Fruit fly (Drosophila melanogaster) whole organism, embryonic: Measurements from ENCODE around the gene CG5071.

ENCODE experiments used
- Adf1 ChIP-seq: fragments of 200-800 bp; sonication (Bioruptor generic); IDR thresholded peaks from 2 replicates; pipeline ENCODE4 v1.3.6; 2022; ENCODE audit warnings: missing biosample characterization, missing genetic modification characterization
- Atf3 ChIP-seq: fragments of 200-800 bp; sonication (Bioruptor generic); optimal IDR thresholded peaks from 3 replicates; lab custom pipeline; 2016; ENCODE audit warnings: missing biosample characterization, missing genetic modification characterization
- B-H1 ChIP-seq: fragments of 200-800 bp; sonication (Bioruptor generic); IDR thresholded peaks from 3 replicates; pipeline ENCODE4 v1.3.6; 2022; ENCODE audit warnings: missing biosample characterization, missing genetic modification characterization
- CG10147 ChIP-seq: fragments of 200-800 bp; sonication (Bioruptor generic); optimal IDR thresholded peaks from 2 replicates; lab custom pipeline; 2019; ENCODE audit warnings: missing biosample characterization, mild to moderate bottlenecking, missing genetic modification characterization, moderate library complexity
- CG13424 ChIP-seq: fragments of 200-800 bp; sonication (Bioruptor generic); optimal IDR thresholded peaks from 2 replicates; lab custom pipeline; 2019; ENCODE audit warnings: missing biosample characterization, mild to moderate bottlenecking, missing genetic modification characterization, moderate library complexity
- CG14050 ChIP-seq: fragments of 200-800 bp; sonication (Bioruptor generic); IDR thresholded peaks from 3 replicates; pipeline ENCODE4 v1.3.6; 2022; ENCODE audit warnings: missing biosample characterization, missing genetic modification characterization
- CG16815 ChIP-seq: fragments of 200-800 bp; sonication (Bioruptor generic); optimal IDR thresholded peaks from 3 replicates; lab custom pipeline; 2017; ENCODE audit warnings: missing biosample characterization, mild to moderate bottlenecking, missing genetic modification characterization
- CG2889 ChIP-seq: fragments of 200-800 bp; sonication (Bioruptor generic); IDR thresholded peaks from 3 replicates; pipeline ENCODE4 v1.3.6; 2022; ENCODE audit warnings: missing biosample characterization, missing genetic modification characterization
- CG3065 ChIP-seq: fragments of 200-800 bp; sonication (Bioruptor generic); optimal IDR thresholded peaks from 2 replicates; lab custom pipeline; 2016; ENCODE audit warnings: missing biosample characterization, missing genetic modification characterization
- CG31224 ChIP-seq: fragments of 200-800 bp; sonication (Bioruptor generic); IDR thresholded peaks from 2 replicates; pipeline ENCODE4 v1.3.6; 2022; ENCODE audit warnings: missing biosample characterization, missing genetic modification characterization
- CG34376 ChIP-seq: fragments of 200-800 bp; sonication (Bioruptor generic); optimal IDR thresholded peaks from 2 replicates; lab custom pipeline; 2018; ENCODE audit warnings: missing biosample characterization, mild to moderate bottlenecking, missing genetic modification characterization
- CG3838 ChIP-seq: fragments of 200-800 bp; sonication (Bioruptor generic); optimal IDR thresholded peaks from 3 replicates; lab custom pipeline; 2016; ENCODE audit warnings: missing biosample characterization, missing genetic modification characterization
- CG4328 ChIP-seq: fragments of 200-800 bp; sonication (Bioruptor generic); optimal IDR thresholded peaks from 3 replicates; lab custom pipeline; 2017; ENCODE audit warnings: missing biosample characterization, missing genetic modification reagents, missing genetic modification characterization
- CG4730 ChIP-seq: fragments of 200-800 bp; sonication (Bioruptor generic); IDR thresholded peaks from 2 replicates; pipeline ENCODE4 v1.3.6; 2022; ENCODE audit warnings: missing biosample characterization, missing genetic modification characterization
- CG5180 ChIP-seq: fragments of 200-800 bp; sonication (Bioruptor generic); optimal IDR thresholded peaks from 3 replicates; lab custom pipeline; 2017; ENCODE audit warnings: missing biosample characterization, missing genetic modification characterization, mild to moderate bottlenecking, moderate library complexity, missing genetic modification reagents
- CG6272 ChIP-seq: fragments of 200-800 bp; sonication (Bioruptor generic); IDR thresholded peaks from 2 replicates; pipeline ENCODE4 v1.3.6; 2022; ENCODE audit warnings: missing biosample characterization, missing genetic modification characterization
- CG7357 ChIP-seq: fragments of 200-800 bp; sonication (Bioruptor generic); IDR thresholded peaks from 3 replicates; pipeline ENCODE4 v1.3.6; 2022; ENCODE audit warnings: missing biosample characterization, missing genetic modification characterization
- CG8388 ChIP-seq: fragments of 200-800 bp; sonication (Bioruptor generic); optimal IDR thresholded peaks from 2 replicates; lab custom pipeline; 2019; ENCODE audit warnings: missing biosample characterization, mild to moderate bottlenecking, missing genetic modification characterization, moderate library complexity
- CG8924 ChIP-seq: fragments of 200-800 bp; optimal IDR thresholded peaks from 3 replicates; lab custom pipeline; 2019; ENCODE audit warnings: missing biosample characterization, mild to moderate bottlenecking, missing genetic modification characterization, moderate library complexity
- CG9437 ChIP-seq: fragments of 200-800 bp; sonication (Bioruptor generic); optimal IDR thresholded peaks from 2 replicates; lab custom pipeline; 2018; ENCODE audit warnings: missing biosample characterization, mild to moderate bottlenecking, missing genetic modification characterization
- CG9932 ChIP-seq: fragments of 200-800 bp; sonication (Bioruptor generic); IDR thresholded peaks from 2 replicates; pipeline ENCODE4 v1.3.6; 2022; ENCODE audit warnings: missing biosample characterization, missing genetic modification characterization
- Dfd ChIP-seq, 2 experiments: fragments of >200 bp; optimal IDR thresholded peaks; 2 replicates each; lab custom pipeline; 2017; ENCODE audit warnings: missing biosample characterization in 2 of 2, missing genetic modification characterization in 2 of 2
- ERR ChIP-seq: fragments of 200-800 bp; sonication (Bioruptor generic); optimal IDR thresholded peaks from 2 replicates; lab custom pipeline; 2016; ENCODE audit warnings: missing biosample characterization, missing genetic modification characterization
- Eip74EF ChIP-seq, 2 experiments: fragments of 200-800 bp in 1 of 2; fragments of >200 bp in 1 of 2; sonication (Bioruptor generic) in 1 of 2; optimal IDR thresholded peaks; 2 replicates each; lab custom pipeline; 2017 to 2019; ENCODE audit warnings: missing biosample characterization in 2 of 2, missing genetic modification characterization in 2 of 2, mild to moderate bottlenecking in 1 of 2, moderate library complexity in 1 of 2
- Jarid2 ChIP-seq: fragments of 200-800 bp; sonication (Bioruptor generic); optimal IDR thresholded peaks from 3 replicates; lab custom pipeline; 2017; ENCODE audit warnings: mild to moderate bottlenecking, missing biosample characterization, missing genetic modification reagents, missing genetic modification characterization
- Nf-YB ChIP-seq: fragments of 200-800 bp; sonication (Bioruptor generic); optimal IDR thresholded peaks from 3 replicates; lab custom pipeline; 2019; ENCODE audit warnings: missing biosample characterization, mild to moderate bottlenecking, missing genetic modification characterization, moderate library complexity
- Tbp ChIP-seq: fragments of >200 bp; optimal IDR thresholded peaks from 2 replicates; lab custom pipeline; 2018; ENCODE audit warnings: missing biosample characterization, missing genetic modification characterization
- abd-A ChIP-seq: fragments of 200-800 bp; sonication (Bioruptor generic); optimal IDR thresholded peaks from 3 replicates; lab custom pipeline; 2019; ENCODE audit warnings: missing biosample characterization, mild to moderate bottlenecking, missing genetic modification characterization, moderate library complexity
- bab2 ChIP-seq: fragments of 200-800 bp; sonication (Bioruptor generic); optimal IDR thresholded peaks from 2 replicates; lab custom pipeline; 2016; ENCODE audit warnings: missing biosample characterization, missing genetic modification characterization
- cg ChIP-seq: fragments of 200-800 bp; sonication (Bioruptor generic); optimal IDR thresholded peaks from 3 replicates; lab custom pipeline; 2019; ENCODE audit warnings: missing biosample characterization, mild to moderate bottlenecking, missing genetic modification characterization, moderate library complexity
- chinmo ChIP-seq: fragments of 200-800 bp; sonication (Bioruptor generic); IDR thresholded peaks from 4 replicates; pipeline ENCODE4 v1.3.6; 2022; ENCODE audit warnings: missing biosample characterization, missing genetic modification characterization; ENCODE audit not compliant: partially characterized antibody
- ci ChIP-seq: fragments of 200-800 bp; sonication (Bioruptor generic); IDR thresholded peaks from 3 replicates; pipeline ENCODE4 v1.3.6; 2022; ENCODE audit warnings: missing biosample characterization, missing genetic modification characterization
- ewg ChIP-seq: fragments of 200-800 bp; sonication (Bioruptor generic); optimal IDR thresholded peaks from 3 replicates; lab custom pipeline; 2017; ENCODE audit warnings: mild to moderate bottlenecking, missing biosample characterization, missing genetic modification reagents, missing genetic modification characterization
- gcm ChIP-seq: fragments of 200-800 bp; sonication (Bioruptor generic); optimal IDR thresholded peaks from 2 replicates; lab custom pipeline; 2019; ENCODE audit warnings: missing biosample characterization, mild to moderate bottlenecking, missing genetic modification characterization, moderate library complexity
- gem ChIP-seq: fragments of 200-800 bp; sonication (Bioruptor generic); optimal IDR thresholded peaks from 2 replicates; lab custom pipeline; 2019; ENCODE audit warnings: missing biosample characterization, mild to moderate bottlenecking, missing genetic modification characterization, moderate library complexity
- gfzf ChIP-seq: fragments of 200-800 bp; sonication (Bioruptor generic); optimal IDR thresholded peaks from 2 replicates; lab custom pipeline; 2016; ENCODE audit warnings: missing biosample characterization, mild to moderate bottlenecking, missing genetic modification characterization, moderate library complexity
- h ChIP-seq: fragments of >200 bp; optimal IDR thresholded peaks from 2 replicates; lab custom pipeline; 2017
- hbn ChIP-seq: fragments of 200-800 bp; sonication (Bioruptor generic); IDR thresholded peaks from 2 replicates; pipeline ENCODE4 v1.3.6; 2022; ENCODE audit warnings: missing biosample characterization, missing genetic modification characterization; ENCODE audit not compliant: partially characterized antibody
- hth ChIP-seq: fragments of >200 bp; optimal IDR thresholded peaks from 2 replicates; lab custom pipeline; 2017; ENCODE audit warnings: inconsistent platforms
- inv ChIP-seq: fragments of 200-800 bp; sonication (Bioruptor generic); IDR thresholded peaks from 2 replicates; pipeline ENCODE4 v1.3.6; 2022; ENCODE audit warnings: missing biosample characterization, missing genetic modification characterization; ENCODE audit not compliant: partially characterized antibody
- ken ChIP-seq: fragments of 200-800 bp; sonication (Bioruptor generic); IDR thresholded peaks from 3 replicates; pipeline ENCODE4 v1.3.6; 2022; ENCODE audit warnings: missing biosample characterization, missing genetic modification characterization
- knrl ChIP-seq: fragments of 200-800 bp; sonication (Bioruptor generic); IDR thresholded peaks from 3 replicates; pipeline ENCODE4 v1.3.6; 2022; ENCODE audit warnings: missing biosample characterization, missing genetic modification characterization; ENCODE audit not compliant: partially characterized antibody
- lmd ChIP-seq: fragments of 200-800 bp; sonication (Bioruptor generic); IDR thresholded peaks from 2 replicates; pipeline ENCODE4 v1.3.6; 2022; ENCODE audit warnings: missing biosample characterization, missing genetic modification characterization
- luna ChIP-seq: fragments of 200-800 bp; sonication (Bioruptor generic); optimal IDR thresholded peaks from 2 replicates; lab custom pipeline; 2016; ENCODE audit warnings: missing biosample characterization, missing genetic modification characterization
- onecut ChIP-seq: fragments of 200-800 bp; sonication (Bioruptor generic); IDR thresholded peaks from 2 replicates; pipeline ENCODE4 v1.3.6; 2022; ENCODE audit warnings: missing biosample characterization, missing genetic modification characterization
- pb ChIP-seq: fragments of 200-800 bp; sonication (Bioruptor generic); optimal IDR thresholded peaks from 3 replicates; lab custom pipeline; 2016; ENCODE audit warnings: missing biosample characterization, missing genetic modification characterization
- pfk ChIP-seq: fragments of 200-800 bp; sonication (Bioruptor generic); optimal IDR thresholded peaks from 2 replicates; lab custom pipeline; 2018; ENCODE audit warnings: missing biosample characterization, mild to moderate bottlenecking, missing genetic modification characterization, moderate library complexity
- slbo ChIP-seq: fragments of 200-800 bp; sonication (Bioruptor generic); IDR thresholded peaks from 2 replicates; pipeline ENCODE4 v1.3.6; 2022; ENCODE audit warnings: missing biosample characterization, missing genetic modification characterization
- sqz ChIP-seq: fragments of 200-800 bp; sonication (Bioruptor generic); optimal IDR thresholded peaks from 3 replicates; lab custom pipeline; 2018; ENCODE audit warnings: missing biosample characterization, mild to moderate bottlenecking, missing genetic modification characterization
- tx ChIP-seq: fragments of 200-800 bp; sonication (Bioruptor generic); optimal IDR thresholded peaks from 2 replicates; lab custom pipeline; 2016; ENCODE audit warnings: missing biosample characterization, missing genetic modification characterization
- vfl ChIP-seq: fragments of 200-800 bp; sonication (Bioruptor generic); optimal IDR thresholded peaks from 2 replicates; lab custom pipeline; 2016; ENCODE audit warnings: missing biosample characterization, missing genetic modification characterization
- vvl ChIP-seq: fragments of 200-800 bp; sonication (Bioruptor generic); IDR thresholded peaks from 2 replicates; pipeline ENCODE4 v1.3.6; 2022; ENCODE audit warnings: missing biosample characterization, missing genetic modification characterization

The CG5071 gene

DNA sequence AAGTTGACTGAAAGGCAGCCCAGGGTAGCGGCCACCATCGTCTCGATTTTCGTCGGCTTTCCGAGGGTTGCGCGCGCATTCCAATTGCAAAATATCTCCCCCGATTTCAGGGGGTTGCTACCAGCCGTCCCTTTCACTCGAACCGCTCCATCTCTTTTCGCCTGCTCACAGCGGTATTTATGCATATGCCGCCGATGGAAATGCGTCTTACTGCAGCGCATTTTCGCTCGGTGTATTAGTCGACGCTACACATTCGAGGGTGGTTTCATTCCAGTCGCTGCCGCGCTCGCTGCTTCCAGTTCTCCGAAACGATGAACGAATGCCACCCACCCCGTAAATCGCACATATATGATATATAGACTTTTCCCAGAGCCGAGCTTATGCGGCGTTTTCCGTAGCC lies 29.0 kb upstream of the CG5071 start (continued):
- TF ChIP-seq gfzf (GFP tag; lab: Kevin White, UChicago) (no peak), ken (GFP tag; lab: Robert Waterston, UW) (no peak), CG9437 (GFP tag; lab: Kevin White, UChicago) (no peak), Jarid2 (GFP tag; lab: Kevin White, UChicago) (no peak), vvl (GFP tag; lab: Robert Waterston, UW) (no peak), hth (no peak), gem (tag; lab: Kevin White, UChicago) (no peak), CG9932 (0 out of 2 replicates have a peak, but pooled peaks have one; percentile 40), tx (GFP tag; lab: Kevin White, UChicago) (no peak), gcm (GFP tag; lab: Kevin White, UChicago) (no peak), knrl (0 out of 3 replicates have a peak, but pooled peaks have one; percentile 18), CG7357 (no peak), ci (0 out of 3 replicates have a peak, but pooled peaks have one; percentile 28), sqz (GFP tag; lab: Kevin White, UChicago) (no peak), slbo (GFP tag; lab: Robert Waterston, UW) (0 out of 2 replicates have a peak, but pooled peaks have one; percentile 13), h (lab: Kevin White, UChicago) (no peak), CG8388 (GFP tag; lab: Kevin White, UChicago) (no peak), Adf1 (GFP tag; lab: Robert Waterston, UW) (peak; percentile 53; the same call in 1 of the 2 replicates), CG6272 (GFP tag; lab: Robert Waterston, UW) (no peak), B-H1 (GFP tag; lab: Robert Waterston, UW) (no peak), CG10147 (GFP tag; lab: Kevin White, UChicago) (no peak), hbn (no peak), chinmo (GFP tag; lab: Robert Waterston, UW) (peak; percentile 78; the same call in 1 of the 4 replicates), Tbp (GFP tag; lab: Kevin White, UChicago) (no peak), CG14050 (GFP tag; lab: Robert Waterston, UW) (no peak), CG3838 (no peak), inv (GFP tag; lab: Robert Waterston, UW) (no peak), CG8924 (no peak), ERR (no peak), luna (GFP tag; lab: Kevin White, UChicago) (no peak), pfk (GFP tag; lab: Kevin White, UChicago) (no peak), bab2 (GFP tag; lab: Kevin White, UChicago) (no peak), Nf-YB (no peak)

DNA sequence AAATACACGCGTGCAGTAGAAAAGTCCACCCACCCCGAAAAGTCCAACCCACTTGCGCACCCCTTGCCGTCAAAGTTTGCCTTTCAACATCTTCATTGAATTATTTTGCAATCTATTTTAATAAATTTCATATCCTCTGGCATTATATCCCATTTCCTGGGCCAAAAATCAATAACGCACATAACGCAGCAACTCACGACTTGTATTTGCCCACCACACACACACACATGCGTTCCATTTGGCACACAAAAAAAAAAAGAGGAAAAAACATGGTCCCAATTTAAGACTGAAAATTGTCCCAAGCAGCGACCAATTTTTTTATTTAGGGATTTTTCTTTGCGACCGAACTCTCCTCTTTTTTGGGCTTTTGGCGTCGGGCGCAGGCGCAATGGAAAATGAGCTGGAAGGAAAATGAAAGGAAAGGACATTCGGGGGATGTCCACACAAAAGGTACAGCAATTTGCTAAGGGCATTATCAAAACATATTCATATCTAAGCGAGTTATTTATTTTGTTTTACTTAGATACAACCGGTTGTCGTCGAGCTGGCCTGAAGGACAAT lies 27.3 kb upstream of the CG5071 start:
- TF ChIP-seq CG2889 (GFP tag; lab: Robert Waterston, UW) (no peak), CG34376 (GFP tag; lab: Kevin White, UChicago) (no peak), CG16815 (GFP tag; lab: Kevin White, UChicago) (no peak), lmd (GFP tag; lab: Robert Waterston, UW) (no peak), CG5180 (GFP tag; lab: Kevin White, UChicago) (peak; percentile 52), Atf3 (GFP tag; lab: Kevin White, UChicago) (no peak), pfk (GFP tag; lab: Kevin White, UChicago) (no peak), CG31224 (GFP tag; lab: Robert Waterston, UW) (0 out of 2 replicates have a peak, but pooled peaks have one; percentile 1), Eip74EF (GFP tag; optimal IDR thresholded peaks at IDR 0.05; lab: Kevin White, UChicago) (no peak), cg (GFP tag; lab: Kevin White, UChicago) (peak; percentile 23), Dfd (GFP tag; optimal IDR thresholded peaks at IDR 0.05; lab: Kevin White, UChicago) (no peak), CG3065 (GFP tag; lab: Kevin White, UChicago) (no peak), abd-A (tag; lab: Kevin White, UChicago) (peak; percentile 78), onecut (peak; percentile 94), vfl (no peak), CG4328 (GFP tag; lab: Kevin White, UChicago) (no peak), ewg (GFP tag; lab: Kevin White, UChicago) (peak; percentile 75), pb (GFP tag; lab: Kevin White, UChicago) (no peak), CG13424 (tag; lab: Kevin White, UChicago) (no peak), CG4730 (GFP tag; lab: Robert Waterston, UW) (no peak)
